Worm (Caenorhabditis elegans) whole organism, L4/young adult: ENCODE measurements around the gene tram-1.
A peak's percentile ranks its signal among the peaks of the same experiment; 100 is the strongest.

ENCODE experiments used
- W03F9.2 ChIP-seq: fragments of 150-350 bp; optimal IDR thresholded peaks from 2 replicates; lab custom pipeline; 2014; ENCODE audit warnings: missing biosample characterization, missing genetic modification characterization
- dao-5 ChIP-seq: sonication (generic microtip); optimal IDR thresholded peaks from 2 replicates; lab custom pipeline; 2016; ENCODE audit warnings: missing genotype, missing genetic modification characterization, moderate library complexity, missing compliant biosample characterization
- him-1 ChIP-seq: sonication (generic microtip); optimal IDR thresholded peaks from 2 replicates; lab custom pipeline; 2016; ENCODE audit warnings: missing genotype, missing genetic modification reagents, missing genetic modification characterization, missing compliant biosample characterization

tram-1 gene

DNA sequence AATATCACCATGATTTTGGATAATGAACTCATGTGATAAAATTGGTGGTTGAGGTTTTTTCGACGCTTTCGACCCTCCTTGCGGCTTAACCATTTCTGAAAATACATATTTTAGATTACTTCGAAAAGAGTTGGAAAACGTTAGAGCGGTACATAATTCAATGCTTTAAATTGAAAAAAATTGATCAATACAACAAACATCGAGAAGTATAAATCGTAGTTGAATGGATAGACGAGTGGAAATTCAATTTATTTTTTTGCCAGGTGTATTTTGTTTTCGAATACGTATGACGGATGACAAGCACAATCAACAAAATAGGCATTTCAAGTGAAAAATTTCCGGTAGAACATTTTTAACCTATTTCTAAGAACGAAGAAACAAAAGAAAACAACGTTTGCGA lies at the start of gene tram-1:
tram-1 (minus strand) TSS at position 101 of the 400 bp plus-strand sequence.
- no peak for TF ChIP-seq W03F9.2 (tag; lab: Kevin White, UChicago)
- TF ChIP-seq dao-5 (tag; lab: Kevin White, UChicago), result no peak

DNA sequence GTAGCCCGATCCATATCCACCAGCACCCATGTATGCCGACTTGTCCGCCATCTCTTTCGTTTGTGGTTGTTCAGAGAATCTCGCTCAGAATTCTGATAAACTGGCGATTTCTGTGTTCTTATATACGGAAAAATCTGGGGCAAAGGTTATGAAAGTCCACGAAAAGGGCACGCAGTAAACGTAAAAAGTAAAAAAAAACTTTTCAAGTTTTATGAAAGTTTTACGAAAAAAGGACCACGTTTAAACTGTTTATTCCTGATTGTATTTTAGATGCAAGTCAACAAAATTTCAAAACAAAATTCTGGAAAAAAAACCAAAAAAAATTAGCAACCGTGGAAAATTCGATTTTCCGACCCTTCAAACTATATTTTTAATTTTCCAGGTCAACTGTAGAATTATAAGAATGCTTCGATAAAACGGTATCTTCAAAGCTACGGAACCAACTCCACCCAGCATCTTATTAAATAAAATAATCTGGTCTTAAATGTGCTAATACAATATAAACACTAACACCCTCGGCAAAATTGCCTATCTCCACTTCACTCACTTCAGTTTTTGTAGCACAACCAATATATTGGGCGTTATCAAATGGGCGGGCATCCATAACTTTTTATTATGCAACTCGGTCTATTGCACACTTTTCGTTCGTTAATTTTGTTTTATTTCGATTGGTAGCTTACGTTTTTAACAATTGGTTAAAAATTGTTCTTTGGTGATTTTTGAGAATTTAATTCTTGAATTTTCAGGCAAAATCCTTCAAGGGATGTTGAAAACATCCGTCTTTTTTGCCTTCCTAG lies 48.2 kb upstream of the tram-1 start, which contains the start of the genes nspd-7 and Y43C5A.2:
nspd-7 (minus strand) TSS at position 51 of the 797 bp plus-strand sequence.
Y43C5A.2 (plus strand) TSS at position 747 of the 797 bp plus-strand sequence.
- TF ChIP-seq W03F9.2 (tag; lab: Kevin White, UChicago), result no peak
- no peak for TF ChIP-seq dao-5 (tag; lab: Kevin White, UChicago)
- no peak for TF ChIP-seq him-1

DNA sequence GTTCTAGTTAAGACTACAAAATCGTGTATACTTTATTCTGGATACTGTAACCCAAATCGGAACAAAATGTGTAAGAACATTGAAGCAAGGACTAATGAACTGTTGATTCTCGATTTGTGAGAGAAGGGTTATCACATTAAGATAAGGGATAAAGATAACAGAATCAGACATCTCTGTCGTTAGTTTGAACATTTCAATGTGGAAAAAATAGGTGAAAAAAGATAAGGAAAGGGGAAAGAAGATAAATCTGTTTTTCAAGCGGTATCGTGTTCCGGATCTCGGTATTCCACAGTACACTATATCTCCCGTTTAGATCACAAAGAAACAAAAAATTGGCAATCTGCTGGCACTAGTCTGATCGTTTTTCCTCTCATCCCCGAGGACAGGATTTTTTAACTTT lies 40.0 kb upstream of the tram-1 start:
- TF ChIP-seq dao-5 (tag; lab: Kevin White, UChicago) (no peak), him-1 (no peak), W03F9.2 (tag; lab: Kevin White, UChicago) (no peak)

DNA sequence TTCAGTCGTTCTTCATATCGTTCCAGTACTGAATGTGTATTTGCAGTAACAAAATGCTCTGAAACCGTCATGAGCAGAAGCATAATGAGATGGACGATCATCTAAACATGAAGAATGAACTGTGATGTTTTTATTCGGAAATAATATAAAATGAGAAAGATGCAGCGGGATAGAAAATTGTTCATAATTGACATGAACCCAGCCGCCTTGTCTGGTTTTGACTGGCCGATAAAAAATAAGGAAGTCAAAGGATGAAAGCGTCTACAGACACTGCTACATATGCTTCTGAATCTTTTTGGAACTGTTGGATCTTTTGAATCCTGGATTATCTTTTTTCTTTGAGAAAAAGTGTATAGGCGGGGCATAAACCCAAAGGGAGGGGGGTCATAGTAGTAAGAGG lies 38.5 kb upstream of the tram-1 start, which contains the start of gene F01G10.9:
F01G10.9 (minus strand) TSS at position 101 of the 400 bp plus-strand sequence.
- no peak for TF ChIP-seq W03F9.2 (tag; lab: Kevin White, UChicago)
- no peak for TF ChIP-seq him-1
- no peak for TF ChIP-seq dao-5 (tag; lab: Kevin White, UChicago)

DNA sequence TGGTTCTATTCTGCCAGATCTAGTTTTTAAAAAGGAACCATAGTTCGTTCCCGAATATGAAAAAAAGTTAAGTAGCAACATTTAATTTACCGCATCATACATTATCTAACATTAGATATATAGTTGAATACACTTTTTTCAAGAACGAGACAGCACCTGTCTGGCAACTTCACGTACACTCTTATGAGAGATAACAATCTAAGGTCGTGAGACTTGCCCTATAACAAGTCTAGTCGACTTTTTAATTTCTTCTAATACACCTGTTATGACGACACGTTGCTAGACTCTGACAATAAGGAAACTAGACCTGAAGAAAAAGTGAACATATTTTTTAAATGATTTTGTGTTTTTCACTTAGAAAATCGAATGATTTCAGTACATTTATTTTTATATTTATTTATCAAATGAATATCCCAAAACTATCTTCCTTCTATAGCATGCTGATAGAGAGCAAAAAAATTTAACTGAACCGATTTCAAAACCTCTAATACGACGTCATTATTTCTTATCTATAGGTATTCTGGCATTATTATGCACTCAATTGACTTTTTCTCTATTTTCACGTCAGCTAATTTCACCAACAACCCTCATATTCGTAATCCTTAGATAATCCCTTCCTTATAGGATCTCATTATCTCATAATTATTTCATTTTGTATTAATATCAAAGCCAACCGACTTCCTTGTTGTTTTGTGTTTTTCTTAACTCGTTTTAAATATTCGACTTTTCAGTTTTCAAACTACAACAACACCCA lies 32.0 kb upstream of the tram-1 start:
- TF ChIP-seq W03F9.2 (tag; lab: Kevin White, UChicago), result no peak
- no peak for TF ChIP-seq dao-5 (tag; lab: Kevin White, UChicago)
- no peak for TF ChIP-seq him-1

DNA sequence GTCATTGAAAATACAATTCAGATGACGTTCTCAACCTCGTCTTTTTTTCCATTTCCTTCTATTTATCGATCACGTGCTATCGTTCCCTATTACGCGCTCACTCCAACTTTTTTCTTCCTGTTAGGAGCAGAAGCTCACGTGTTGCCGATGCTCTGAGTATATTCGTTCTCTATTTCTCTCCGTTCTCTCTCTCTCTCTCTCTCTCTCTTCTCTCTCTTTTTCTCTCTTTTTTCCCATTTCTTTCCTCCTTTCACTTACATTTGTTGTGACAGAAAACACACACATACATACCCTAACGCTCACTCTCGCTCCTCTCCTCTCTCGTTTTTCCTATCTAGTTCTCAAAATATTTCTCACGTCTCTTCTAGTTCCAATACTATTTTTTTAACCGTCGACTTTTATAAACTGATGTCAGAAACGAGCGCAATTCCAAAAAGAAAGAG lies 31.3 kb upstream of the tram-1 start:
- TF ChIP-seq dao-5 (tag; lab: Kevin White, UChicago), result no peak
- TF ChIP-seq him-1, result peak; percentile 83
- peak; percentile 69 for TF ChIP-seq W03F9.2 (tag; lab: Kevin White, UChicago)

DNA sequence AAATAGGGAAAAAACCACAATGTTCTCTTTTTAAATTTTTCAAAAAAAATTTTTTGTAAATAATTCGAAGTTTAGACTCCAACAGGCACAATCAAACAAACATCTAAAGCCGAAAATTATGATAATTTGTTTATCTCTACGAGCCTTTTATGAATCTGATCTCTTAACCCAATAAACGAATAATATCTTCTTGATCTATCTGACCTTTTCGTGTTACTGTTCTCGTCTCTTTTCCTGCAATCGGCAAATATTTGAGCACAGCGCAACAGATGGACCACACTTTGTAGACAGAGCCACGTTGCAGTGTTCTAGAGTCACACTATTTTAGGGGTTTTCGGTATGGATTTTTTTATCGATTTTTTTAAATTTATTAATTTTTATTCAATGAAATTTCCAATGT lies 30.7 kb upstream of the tram-1 start:
- no peak for TF ChIP-seq dao-5 (tag; lab: Kevin White, UChicago)
- TF ChIP-seq W03F9.2 (tag; lab: Kevin White, UChicago), result no peak
- TF ChIP-seq him-1, result no peak

DNA sequence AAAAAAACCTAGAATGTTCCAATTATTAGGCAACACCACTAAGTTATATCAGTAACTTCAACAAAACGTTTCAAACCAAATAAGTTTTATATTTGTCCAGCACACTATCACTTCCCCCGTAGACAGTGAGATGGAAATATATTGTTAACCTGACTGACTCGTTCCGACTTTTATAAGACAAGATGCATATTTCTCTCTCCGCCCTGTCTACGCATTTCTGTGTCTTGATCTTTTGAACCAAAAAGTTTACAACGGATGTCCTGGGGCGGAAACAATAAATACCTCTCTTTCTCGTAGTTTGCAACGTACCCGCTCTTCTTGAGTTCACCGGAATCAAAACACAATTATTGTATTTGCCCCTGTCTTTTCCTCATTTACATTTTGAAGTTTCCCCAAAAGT lies 30.2 kb upstream of the tram-1 start:
- TF ChIP-seq him-1 (no peak), W03F9.2 (tag; lab: Kevin White, UChicago) (no peak), dao-5 (tag; lab: Kevin White, UChicago) (no peak)

DNA sequence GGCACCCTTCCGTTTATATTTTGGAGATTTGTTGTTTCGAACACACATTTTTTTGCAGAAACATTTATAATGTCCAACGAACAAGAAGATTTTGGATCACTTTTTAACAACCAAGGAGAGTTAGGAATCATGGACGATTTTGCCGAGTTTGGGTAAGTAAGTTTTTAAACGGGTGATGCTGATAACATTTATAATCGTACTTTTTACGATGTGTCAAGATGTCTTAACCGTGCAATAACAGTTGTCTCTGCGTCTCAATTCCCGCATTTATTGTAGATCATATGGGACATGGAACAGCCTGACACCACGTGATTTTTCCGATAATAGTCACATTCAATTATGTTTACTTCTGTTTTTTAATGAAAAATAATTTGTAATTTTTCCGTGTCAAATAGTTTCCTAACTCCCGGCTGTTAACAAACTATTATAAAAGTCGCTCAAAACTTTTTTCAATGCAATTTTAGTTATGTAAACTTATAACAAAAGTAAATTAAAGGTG lies 29.5 kb upstream of the tram-1 start, which contains the start of gene daf-14:
daf-14 (plus strand) TSS at position 51 of the 499 bp plus-strand sequence.
- no peak for TF ChIP-seq dao-5 (tag; lab: Kevin White, UChicago)
- TF ChIP-seq him-1, result no peak
- TF ChIP-seq W03F9.2 (tag; lab: Kevin White, UChicago), result no peak

DNA sequence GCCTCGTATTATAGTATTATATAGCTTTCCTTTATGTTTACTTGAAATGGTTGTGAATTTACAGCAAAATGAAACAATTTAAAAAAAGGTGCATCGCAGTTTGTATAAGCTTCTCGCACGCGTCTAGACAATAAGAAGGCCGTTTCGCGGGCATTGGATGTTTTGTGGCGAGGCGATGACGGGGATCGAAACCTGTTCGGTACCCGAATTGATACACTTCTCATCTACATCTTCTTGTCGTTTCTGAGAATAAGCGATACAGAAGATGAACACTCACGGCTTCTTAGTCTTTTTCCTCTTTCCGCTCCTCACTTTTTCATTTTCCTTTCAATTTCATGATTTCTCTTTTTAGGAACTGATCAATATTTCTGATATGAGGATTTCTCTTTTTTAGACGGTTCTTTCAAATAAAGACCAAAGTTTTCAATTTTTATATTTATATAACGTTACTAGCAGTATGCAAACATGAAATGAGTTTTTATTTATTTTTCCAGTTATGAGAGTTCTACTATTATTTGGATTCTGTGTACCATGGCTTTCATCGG lies 24.7 kb upstream of the tram-1 start, which contains the start of gene F01G10.10:
F01G10.10 (plus strand) TSS at position 495 of the 545 bp plus-strand sequence.
- TF ChIP-seq him-1 (no peak), W03F9.2 (tag; lab: Kevin White, UChicago) (no peak), dao-5 (tag; lab: Kevin White, UChicago) (no peak)

DNA sequence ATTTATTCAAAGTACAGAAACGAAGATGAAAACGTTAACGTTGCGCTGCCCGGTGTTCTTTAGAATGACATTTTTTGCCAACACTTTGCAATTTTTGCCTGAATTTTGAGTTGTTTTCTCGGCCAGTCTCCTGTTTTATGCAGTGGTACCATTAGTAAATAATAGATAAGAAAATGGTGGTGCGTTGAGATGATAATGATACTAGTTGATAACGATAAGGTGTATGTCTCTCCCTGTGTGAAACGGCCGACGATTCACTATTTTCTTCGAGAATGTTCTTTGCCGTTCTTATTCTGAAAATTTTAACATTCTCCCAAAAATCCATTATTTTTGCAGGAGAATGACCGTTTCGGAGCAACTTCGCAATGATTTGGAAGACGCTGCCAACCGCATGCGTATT lies 22.2 kb upstream of the tram-1 start, which contains the start of gene tkt-1:
tkt-1 (plus strand) TSS at position 337 of the 400 bp plus-strand sequence.
- TF ChIP-seq W03F9.2 (tag; lab: Kevin White, UChicago) (no peak), dao-5 (tag; lab: Kevin White, UChicago) (no peak), him-1 (no peak)

DNA sequence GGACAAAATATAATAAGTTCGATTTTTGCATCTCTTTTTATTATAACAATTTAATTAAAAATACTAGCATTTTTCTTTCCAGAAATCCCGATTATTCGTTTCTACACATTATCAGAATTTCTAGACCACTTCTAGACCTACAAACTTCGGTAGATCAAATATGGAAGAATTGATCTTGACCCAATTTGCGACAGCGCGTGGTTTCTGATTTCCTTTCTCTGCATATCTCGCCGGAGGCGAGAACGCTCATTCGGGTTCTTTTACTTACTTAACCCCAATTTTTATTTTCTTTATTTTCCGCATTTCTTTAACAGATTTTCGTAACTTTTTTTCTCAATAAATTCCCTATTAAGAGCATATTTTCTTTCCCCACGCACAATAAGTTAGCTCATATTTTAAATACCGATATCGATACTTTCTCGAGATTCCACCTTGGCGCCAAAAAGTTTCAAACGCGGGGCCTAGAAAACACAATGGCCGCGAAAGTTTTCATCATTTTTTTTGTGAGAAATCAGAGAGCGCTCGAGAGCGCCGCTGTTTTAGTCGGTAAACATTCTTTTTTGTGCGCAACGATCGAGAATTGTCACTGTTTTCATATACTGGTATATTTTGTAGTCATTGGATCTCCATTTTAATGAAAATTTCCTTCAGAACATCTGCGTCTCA lies 21.5 kb upstream of the tram-1 start:
- no peak for TF ChIP-seq dao-5 (tag; lab: Kevin White, UChicago)
- no peak for TF ChIP-seq W03F9.2 (tag; lab: Kevin White, UChicago)
- TF ChIP-seq him-1, result no peak

DNA sequence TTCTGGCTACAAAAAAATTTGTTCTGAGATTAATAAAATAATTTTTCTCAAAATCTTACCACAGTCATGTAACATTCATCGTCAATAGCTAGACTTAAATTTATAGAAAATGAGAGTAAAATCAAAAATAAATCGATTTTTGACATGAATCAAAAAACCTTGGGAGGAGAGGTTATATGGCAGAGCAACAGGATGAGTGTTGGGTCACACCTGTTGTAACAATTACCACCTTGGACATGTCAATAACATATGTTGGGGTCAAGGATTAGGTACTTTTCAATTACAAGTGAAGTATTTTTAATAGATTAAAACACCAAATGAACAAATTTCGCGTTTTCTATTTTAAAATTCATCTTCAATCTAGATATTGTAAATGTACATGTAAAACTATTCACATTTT lies 20.6 kb upstream of the tram-1 start, which contains the start of gene lipl-7:
lipl-7 (minus strand) TSS at position 165 of the 400 bp plus-strand sequence.
- TF ChIP-seq him-1 (no peak), dao-5 (tag; lab: Kevin White, UChicago) (no peak), W03F9.2 (tag; lab: Kevin White, UChicago) (no peak)
